Worm (Caenorhabditis elegans): Measurements from ENCODE around the gene irld-2.

The irld-2 gene

DNA sequence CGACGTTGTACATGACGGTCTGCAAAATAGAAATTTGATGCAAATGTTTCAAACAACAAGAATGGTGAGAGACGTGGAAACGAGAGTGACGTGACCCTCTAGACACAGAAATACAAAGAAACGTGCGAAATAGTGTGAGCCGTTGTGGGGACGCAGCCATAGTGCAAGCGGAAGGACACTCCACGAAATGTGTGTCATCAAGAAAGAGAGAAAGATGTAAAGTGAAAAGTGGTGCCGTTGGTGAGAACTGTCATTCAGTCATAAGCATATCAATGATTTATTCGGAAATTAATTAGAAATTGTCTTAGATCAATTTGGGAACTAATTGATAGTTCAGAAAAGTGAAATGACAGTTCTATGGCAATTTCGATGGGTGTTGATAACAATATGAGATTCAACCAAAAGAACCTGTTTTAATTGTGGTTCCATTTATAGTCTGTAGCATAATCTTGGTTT, 25.0 kb upstream of the irld-2 start, which contains the start of gene C29F7.3 (continued):
- TF ChIP-seq sptf-1 (tag; optimal IDR thresholded peaks at IDR 0.05): no peak
- TF ChIP-seq ceh-43 (GFP tag; optimal IDR thresholded peaks at IDR 0.05): no peak
- TF ChIP-seq elt-1 (tag; optimal IDR thresholded peaks at IDR 0.05; ENCODE audit: borderline replicate concordance, insufficient read depth): no peak

ce11 chrX:13417479-13417878, 22.6 kb upstream of the irld-2 start:
- TF ChIP-seq mab-5 (tag; optimal IDR thresholded peaks at IDR 0.05): no peak

- TF ChIP-seq mab-5 (tag; optimal IDR thresholded peaks at IDR 0.05): no peak
- TF ChIP-seq blmp-1 (tag; optimal IDR thresholded peaks at IDR 0.05): no peak
- TF ChIP-seq elt-3 (tag; optimal IDR thresholded peaks at IDR 0.05): no peak
- no peak for TF ChIP-seq tbx-8 (GFP tag; optimal IDR thresholded peaks at IDR 0.05)
- TF ChIP-seq lsy-2 (tag; optimal IDR thresholded peaks at IDR 0.05): no peak
- TF ChIP-seq sem-2 (GFP tag; optimal IDR thresholded peaks at IDR 0.05): no peak
- no peak for TF ChIP-seq pha-4 (tag; optimal IDR thresholded peaks at IDR 0.05)
- no peak for TF ChIP-seq ceh-43 (GFP tag; optimal IDR thresholded peaks at IDR 0.05)
- TF ChIP-seq lin-32 (GFP tag; optimal IDR thresholded peaks at IDR 0.05): no peak
- no peak for TF ChIP-seq ham-2 (GFP tag; optimal IDR thresholded peaks at IDR 0.05)
- no peak for TF ChIP-seq snpc-4 (tag; optimal IDR thresholded peaks at IDR 0.05)
- TF ChIP-seq nhr-237 (tag; optimal IDR thresholded peaks at IDR 0.05): no peak
- no peak for TF ChIP-seq drap-1 (GFP tag; optimal IDR thresholded peaks at IDR 0.05)
- no peak for TF ChIP-seq zip-8 (tag; optimal IDR thresholded peaks at IDR 0.05)
- no peak for TF ChIP-seq nhr-12 (tag; optimal IDR thresholded peaks at IDR 0.05)
- no peak for TF ChIP-seq ceh-83 (GFP tag; optimal IDR thresholded peaks at IDR 0.05)
- no peak for TF ChIP-seq ceh-39 (tag; optimal IDR thresholded peaks at IDR 0.05)
- no peak for TF ChIP-seq nhr-2 (tag; optimal IDR thresholded peaks at IDR 0.05)
Measured at ce11 chrX:13415722-13416121, 20.9 kb upstream of the irld-2 start, which contains the start of gene C29F7.2. Gene C29F7.2, plus strand, starts transcription at chrX:13416078.

DNA sequence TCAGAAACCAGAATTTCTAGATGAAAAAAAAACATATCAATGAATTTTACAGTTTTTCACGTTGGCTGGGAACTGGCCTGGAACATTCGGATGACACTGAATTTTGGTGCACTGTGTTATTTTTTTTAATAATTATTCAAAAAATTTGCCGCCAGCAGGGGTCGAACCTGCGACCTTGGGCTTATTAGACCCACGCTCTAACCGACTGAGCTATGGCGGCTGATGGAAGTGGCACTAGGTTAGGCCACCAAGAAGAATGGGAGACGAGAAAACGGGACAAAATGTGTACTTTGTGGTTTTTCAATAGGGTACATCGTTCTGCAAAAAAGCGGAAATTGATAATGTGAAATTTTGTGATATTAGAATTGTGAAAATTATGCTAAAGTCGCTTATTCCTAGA, 20.1 kb upstream of the irld-2 start:
- TF ChIP-seq drap-1 (GFP tag; optimal IDR thresholded peaks at IDR 0.05) (peak; percentile 66), mep-1 (tag; optimal IDR thresholded peaks at IDR 0.05) (no peak), ztf-11 (tag; optimal IDR thresholded peaks at IDR 0.05) (no peak), bed-3 (GFP tag; optimal IDR thresholded peaks at IDR 0.05) (peak; percentile 32), nhr-76 (tag; optimal IDR thresholded peaks at IDR 0.05) (no peak), ham-2 (GFP tag; optimal IDR thresholded peaks at IDR 0.05) (peak; percentile 45), mls-2 (tag; optimal IDR thresholded peaks at IDR 0.05) (peak; percentile 55), flh-1 (GFP tag; optimal IDR thresholded peaks at IDR 0.05) (no peak), tbx-8 (GFP tag; optimal IDR thresholded peaks at IDR 0.05) (no peak), lsy-2 (tag; optimal IDR thresholded peaks at IDR 0.05) (no peak), ceh-43 (GFP tag; optimal IDR thresholded peaks at IDR 0.05) (peak; percentile 5), ceh-39 (tag; optimal IDR thresholded peaks at IDR 0.05) (no peak), pha-4 (tag; optimal IDR thresholded peaks at IDR 0.05) (no peak), hlh-1 (tag; optimal IDR thresholded peaks at IDR 0.05) (peak; percentile 6), elt-1 (tag; optimal IDR thresholded peaks at IDR 0.05; ENCODE audit: borderline replicate concordance, insufficient read depth) (no peak), ceh-83 (GFP tag; optimal IDR thresholded peaks at IDR 0.05) (no peak), lin-32 (GFP tag; optimal IDR thresholded peaks at IDR 0.05) (no peak), zip-8 (tag; optimal IDR thresholded peaks at IDR 0.05) (no peak), unc-62 (GFP tag; optimal IDR thresholded peaks at IDR 0.05) (no peak), nhr-2 (tag; optimal IDR thresholded peaks at IDR 0.05) (no peak), M03D4.4 (tag; optimal IDR thresholded peaks at IDR 0.05) (peak; percentile 63), sptf-1 (tag; optimal IDR thresholded peaks at IDR 0.05) (peak; percentile 79), elt-3 (tag; optimal IDR thresholded peaks at IDR 0.05) (no peak), ces-1 (GFP tag; optimal IDR thresholded peaks at IDR 0.05) (no peak), nhr-28 (tag; optimal IDR thresholded peaks at IDR 0.05) (no peak), nhr-12 (tag; optimal IDR thresholded peaks at IDR 0.05) (no peak), blmp-1 (tag; optimal IDR thresholded peaks at IDR 0.05) (no peak), lin-13 (tag; optimal IDR thresholded peaks at IDR 0.05) (no peak), nhr-237 (tag; optimal IDR thresholded peaks at IDR 0.05) (no peak), unc-120 (tag; optimal IDR thresholded peaks at IDR 0.05; ENCODE audit: poor library complexity, severe bottlenecking) (peak; percentile 46), sem-2 (GFP tag; optimal IDR thresholded peaks at IDR 0.05) (peak; percentile 49), snpc-4 (tag; optimal IDR thresholded peaks at IDR 0.05) (no peak), unc-39 (tag; optimal IDR thresholded peaks at IDR 0.05) (no peak), mab-5 (tag; optimal IDR thresholded peaks at IDR 0.05) (no peak), cnd-1 (tag; optimal IDR thresholded peaks at IDR 0.05) (peak; percentile 66)
